Fruit fly (Drosophila melanogaster) whole organism, embryonic: Measurements from ENCODE around the gene CG14401.

Experiments
- Antp ChIP-seq: fragments of 200-800 bp; sonication (Bioruptor generic); optimal IDR thresholded peaks from 3 replicates; lab custom pipeline; 2016; ENCODE audit warnings: missing biosample characterization, missing genetic modification characterization
- Asciz ChIP-seq: fragments of 200-800 bp; sonication (Bioruptor generic); optimal IDR thresholded peaks from 2 replicates; lab custom pipeline; 2017; ENCODE audit warnings: missing biosample characterization, mild to moderate bottlenecking, missing genetic modification characterization, missing genetic modification reagents
- C15 ChIP-seq: fragments of 200-800 bp; sonication (Bioruptor generic); IDR thresholded peaks from 3 replicates; pipeline ENCODE4 v1.3.6; 2022; ENCODE audit warnings: missing biosample characterization, missing genetic modification characterization
- CG11085 ChIP-seq: fragments of 200-800 bp; sonication (Bioruptor generic); IDR thresholded peaks from 2 replicates; pipeline ENCODE4 v1.3.6; 2022; ENCODE audit warnings: missing biosample characterization, missing genetic modification characterization
- CG11695 ChIP-seq: fragments of 200-800 bp; sonication (Bioruptor generic); IDR thresholded peaks from 3 replicates; pipeline ENCODE4 v1.3.6; 2022; ENCODE audit warnings: missing biosample characterization, missing genetic modification characterization
- CG12236 ChIP-seq: fragments of 200-800 bp; sonication (Bioruptor generic); optimal IDR thresholded peaks from 2 replicates; lab custom pipeline; 2016; ENCODE audit warnings: missing biosample characterization, missing genetic modification characterization
- CG14050 ChIP-seq: fragments of 200-800 bp; sonication (Bioruptor generic); IDR thresholded peaks from 3 replicates; pipeline ENCODE4 v1.3.6; 2022; ENCODE audit warnings: missing biosample characterization, missing genetic modification characterization
- CG16863 ChIP-seq: fragments of 200-800 bp; sonication (Bioruptor generic); optimal IDR thresholded peaks from 3 replicates; lab custom pipeline; 2016; ENCODE audit warnings: missing biosample characterization, missing genetic modification characterization
- CG17802 ChIP-seq: fragments of 200-800 bp; sonication (Bioruptor generic); optimal IDR thresholded peaks from 2 replicates; lab custom pipeline; 2018; ENCODE audit warnings: missing biosample characterization, mild to moderate bottlenecking, missing genetic modification characterization, moderate library complexity
- CG17912 ChIP-seq: fragments of 200-800 bp; sonication (Bioruptor generic); optimal IDR thresholded peaks from 2 replicates; lab custom pipeline; 2018; ENCODE audit warnings: missing biosample characterization, mild to moderate bottlenecking, missing genetic modification characterization
- CG2712 ChIP-seq: fragments of 200-800 bp; optimal IDR thresholded peaks from 3 replicates; lab custom pipeline; 2019; ENCODE audit warnings: missing biosample characterization, mild to moderate bottlenecking, missing genetic modification characterization, moderate library complexity
- CG30431 ChIP-seq: fragments of 200-800 bp; sonication (Bioruptor generic); optimal IDR thresholded peaks from 2 replicates; lab custom pipeline; 2017; ENCODE audit warnings: missing biosample characterization, missing genetic modification characterization
- CG8924 ChIP-seq: fragments of 200-800 bp; optimal IDR thresholded peaks from 3 replicates; lab custom pipeline; 2019; ENCODE audit warnings: missing biosample characterization, mild to moderate bottlenecking, missing genetic modification characterization, moderate library complexity
- CkIIα-i1 ChIP-seq: fragments of 200-800 bp; sonication (Bioruptor generic); IDR thresholded peaks from 2 replicates; pipeline ENCODE4 v1.3.6; 2022; ENCODE audit warnings: missing biosample characterization, missing genetic modification characterization
- Doc3 ChIP-seq: fragments of 200-800 bp; sonication (Bioruptor generic); IDR thresholded peaks from 3 replicates; pipeline ENCODE4 v1.3.6; 2022; ENCODE audit warnings: missing biosample characterization, missing genetic modification characterization; ENCODE audit not compliant: partially characterized antibody
- E2f2 ChIP-seq: fragments of 200-800 bp; sonication (Bioruptor generic); IDR thresholded peaks from 2 replicates; pipeline ENCODE4 v1.3.6; 2022; ENCODE audit warnings: missing biosample characterization, missing genetic modification characterization
- H15 ChIP-seq: fragments of 200-800 bp; sonication (Bioruptor generic); IDR thresholded peaks from 3 replicates; pipeline ENCODE4 v1.3.6; 2022; ENCODE audit warnings: missing biosample characterization, missing genetic modification characterization
- Hr3 ChIP-seq: fragments of 200-800 bp; sonication (Bioruptor generic); optimal IDR thresholded peaks from 3 replicates; lab custom pipeline; 2016; ENCODE audit warnings: missing biosample characterization, missing genetic modification characterization
- Hr51 ChIP-seq, 2 experiments: fragments of 200-800 bp; sonication (Bioruptor generic); optimal IDR thresholded peaks; 2 replicates in 1 of 2; 3 replicates in 1 of 2; lab custom pipeline; 2016 to 2018; ENCODE audit warnings: missing biosample characterization in 2 of 2, missing genetic modification characterization in 2 of 2, mild to moderate bottlenecking in 1 of 2, moderate library complexity in 1 of 2
- Hr78 ChIP-seq, 2 experiments: fragments of 200-800 bp in 1 of 2; fragments of >200 bp in 1 of 2; sonication (Bioruptor generic) in 1 of 2; optimal IDR thresholded peaks; 2 replicates each; lab custom pipeline; 2017 to 2019; ENCODE audit warnings: missing biosample characterization in 2 of 2, missing genetic modification characterization in 2 of 2, mild to moderate bottlenecking in 1 of 2, moderate library complexity in 1 of 2
- Hsf ChIP-seq: fragments of 200-800 bp; sonication (Bioruptor generic); optimal IDR thresholded peaks from 3 replicates; lab custom pipeline; 2016; ENCODE audit warnings: missing biosample characterization, missing genetic modification characterization
- Mes4 ChIP-seq: fragments of 200-800 bp; sonication (Bioruptor generic); optimal IDR thresholded peaks from 2 replicates; lab custom pipeline; 2016; ENCODE audit warnings: missing biosample characterization, missing genetic modification characterization
- Six4 ChIP-seq: fragments of 200-800 bp; sonication (Bioruptor generic); optimal IDR thresholded peaks from 2 replicates; lab custom pipeline; 2016; ENCODE audit warnings: missing biosample characterization, missing genetic modification characterization
- Vsx1 ChIP-seq: fragments of 200-800 bp; sonication (Bioruptor generic); optimal IDR thresholded peaks from 2 replicates; lab custom pipeline; 2017; ENCODE audit warnings: missing biosample characterization, mild to moderate bottlenecking, missing genetic modification characterization, missing genetic modification reagents
- az2 ChIP-seq: fragments of 200-800 bp; sonication (Bioruptor generic); optimal IDR thresholded peaks from 3 replicates; lab custom pipeline; 2016; ENCODE audit warnings: missing biosample characterization, missing genetic modification characterization
- bowl ChIP-seq: fragments of 200-800 bp; sonication (Bioruptor generic); IDR thresholded peaks from 2 replicates; pipeline ENCODE4 v1.3.6; 2022; ENCODE audit warnings: missing biosample characterization, missing genetic modification characterization
- cg ChIP-seq: fragments of 200-800 bp; sonication (Bioruptor generic); optimal IDR thresholded peaks from 3 replicates; lab custom pipeline; 2019; ENCODE audit warnings: missing biosample characterization, mild to moderate bottlenecking, missing genetic modification characterization, moderate library complexity
- corto ChIP-seq: fragments of 200-800 bp; sonication (Bioruptor generic); optimal IDR thresholded peaks from 2 replicates; lab custom pipeline; 2016; ENCODE audit warnings: missing biosample characterization, mild to moderate bottlenecking, missing genetic modification characterization, moderate library complexity
- crol ChIP-seq: fragments of 200-800 bp; sonication (Bioruptor generic); IDR thresholded peaks from 2 replicates; pipeline ENCODE4 v1.3.6; 2022; ENCODE audit warnings: missing biosample characterization, missing genetic modification characterization
- dati ChIP-seq: fragments of 200-800 bp; sonication (Bioruptor generic); IDR thresholded peaks from 2 replicates; pipeline ENCODE4 v1.3.6; 2022; ENCODE audit warnings: missing biosample characterization, missing genetic modification characterization
- ems ChIP-seq: fragments of 200-800 bp; sonication (Bioruptor generic); optimal IDR thresholded peaks from 3 replicates; lab custom pipeline; 2016; ENCODE audit warnings: missing biosample characterization, missing genetic modification characterization
- en ChIP-seq: fragments of 200-800 bp; sonication (Bioruptor generic); optimal IDR thresholded peaks from 2 replicates; lab custom pipeline; 2016; ENCODE audit warnings: missing biosample characterization, missing genetic modification characterization
- eve ChIP-seq, 2 experiments: fragments of >200 bp; optimal IDR thresholded peaks; 2 replicates each; lab custom pipeline; 2017; ENCODE audit warnings: missing biosample characterization in 2 of 2, missing genetic modification characterization in 2 of 2
- fu2 ChIP-seq: fragments of 200-800 bp; sonication (Bioruptor generic); optimal IDR thresholded peaks from 2 replicates; lab custom pipeline; 2016; ENCODE audit warnings: missing biosample characterization, missing genetic modification characterization
- gce ChIP-seq: fragments of 200-800 bp; sonication (Bioruptor generic); IDR thresholded peaks from 3 replicates; pipeline ENCODE4 v1.3.6; 2022; ENCODE audit warnings: missing biosample characterization, missing genetic modification characterization
- gcm ChIP-seq: fragments of 200-800 bp; sonication (Bioruptor generic); optimal IDR thresholded peaks from 2 replicates; lab custom pipeline; 2019; ENCODE audit warnings: missing biosample characterization, mild to moderate bottlenecking, missing genetic modification characterization, moderate library complexity
- gfzf ChIP-seq: fragments of 200-800 bp; sonication (Bioruptor generic); optimal IDR thresholded peaks from 2 replicates; lab custom pipeline; 2016; ENCODE audit warnings: missing biosample characterization, mild to moderate bottlenecking, missing genetic modification characterization, moderate library complexity
- jumu ChIP-seq: fragments of 200-800 bp; sonication (Bioruptor generic); optimal IDR thresholded peaks from 3 replicates; lab custom pipeline; 2016; ENCODE audit warnings: missing biosample characterization, missing genetic modification characterization
- klu ChIP-seq: fragments of 200-800 bp; sonication (Bioruptor generic); IDR thresholded peaks from 2 replicates; pipeline ENCODE4 v1.3.6; 2022; ENCODE audit warnings: missing biosample characterization, missing genetic modification characterization
- maf-S ChIP-seq: fragments of 200-800 bp; sonication (Bioruptor generic); optimal IDR thresholded peaks from 2 replicates; lab custom pipeline; 2016; ENCODE audit warnings: missing biosample characterization, missing genetic modification characterization
- nerfin-1 ChIP-seq: fragments of 200-800 bp; sonication (Bioruptor generic); optimal IDR thresholded peaks from 3 replicates; lab custom pipeline; 2019; ENCODE audit warnings: missing biosample characterization, mild to moderate bottlenecking, missing genetic modification characterization, moderate library complexity
- odd ChIP-seq: fragments of 200-800 bp; sonication (Bioruptor generic); optimal IDR thresholded peaks from 2 replicates; lab custom pipeline; 2017; ENCODE audit warnings: missing biosample characterization, mild to moderate bottlenecking, missing genetic modification characterization
- otp ChIP-seq: fragments of 200-800 bp; sonication (Bioruptor generic); IDR thresholded peaks from 3 replicates; pipeline ENCODE4, ENCODE4 v1.3.6; 2022; ENCODE audit warnings: missing biosample characterization, missing genetic modification characterization
- pho ChIP-seq: fragments of 200-800 bp; sonication (Bioruptor generic); optimal IDR thresholded peaks from 2 replicates; lab custom pipeline; 2016; ENCODE audit warnings: missing biosample characterization, missing genetic modification characterization
- seq ChIP-seq: fragments of 200-800 bp; sonication (Bioruptor generic); IDR thresholded peaks from 2 replicates; pipeline ENCODE4 v1.3.6; 2022; ENCODE audit warnings: missing biosample characterization, missing genetic modification characterization
- slbo ChIP-seq: fragments of 200-800 bp; sonication (Bioruptor generic); IDR thresholded peaks from 2 replicates; pipeline ENCODE4 v1.3.6; 2022; ENCODE audit warnings: missing biosample characterization, missing genetic modification characterization
- so ChIP-seq: fragments of 200-800 bp; sonication (Bioruptor generic); IDR thresholded peaks from 3 replicates; pipeline ENCODE4 v1.3.6; 2022; ENCODE audit warnings: missing biosample characterization, missing genetic modification characterization
- stwl ChIP-seq: fragments of 200-800 bp; sonication (Bioruptor generic); optimal IDR thresholded peaks from 3 replicates; lab custom pipeline; 2018; ENCODE audit warnings: missing biosample characterization, mild to moderate bottlenecking, missing genetic modification characterization, moderate library complexity
- trem ChIP-seq: fragments of 200-800 bp; optimal IDR thresholded peaks from 3 replicates; lab custom pipeline; 2019; ENCODE audit warnings: missing biosample characterization, mild to moderate bottlenecking, missing genetic modification characterization, moderate library complexity
- twi ChIP-seq: fragments of 200-800 bp; optimal IDR thresholded peaks from 2 replicates; lab custom pipeline; 2019; ENCODE audit warnings: missing biosample characterization, mild to moderate bottlenecking, missing genetic modification characterization, moderate library complexity
- usp ChIP-seq: fragments of >200 bp; optimal IDR thresholded peaks from 2 replicates; lab custom pipeline; 2017; ENCODE audit warnings: missing biosample characterization, missing genetic modification characterization

Gene CG14401

dm6 chr2L:20864764-20865265, 4.8 kb upstream of the CG14401 start, which contains the start of gene CG9338 (continued):
- TF ChIP-seq en (GFP tag; lab: Kevin White, UChicago) (peak; percentile 71), twi (peak; percentile 46), fu2 (GFP tag; lab: Kevin White, UChicago) (peak; percentile 67), CG17802 (tag; lab: Kevin White, UChicago) (peak; percentile 71), klu (no peak; the same call in 1 of the 2 replicates), Hsf (peak; percentile 71), trem (tag; lab: Kevin White, UChicago) (peak; percentile 92), otp (GFP tag; lab: Robert Waterston, UW) (no peak), E2f2 (GFP tag; lab: Robert Waterston, UW) (peak; percentile 48; the same call in 1 of the 2 replicates), odd (GFP tag; lab: Kevin White, UChicago) (peak; percentile 83), crol (no peak), Hr51 (GFP tag; optimal IDR thresholded peaks at IDR 0.05; lab: Kevin White, UChicago) (peak; percentile 56 to 85), gce (peak; percentile 72; the same call in 2 of the 3 replicates), gfzf (no peak), bowl (peak; percentile 31; the same call in 1 of the 2 replicates), Mes4 (GFP tag; lab: Kevin White, UChicago) (peak; percentile 75), cg (GFP tag; lab: Kevin White, UChicago) (peak; percentile 70), H15 (peak; percentile 93), Six4 (peak; percentile 92), CG11085 (GFP tag; lab: Robert Waterston, UW) (peak; percentile 85), usp (GFP tag; lab: Kevin White, UChicago) (no peak), gcm (GFP tag; lab: Kevin White, UChicago) (peak; percentile 75), CG8924 (tag; lab: Kevin White, UChicago) (no peak), maf-S (peak; percentile 64), slbo (GFP tag; lab: Robert Waterston, UW) (peak; percentile 79), CG12236 (GFP tag; lab: Kevin White, UChicago) (peak; percentile 61), CG11695 (GFP tag; lab: Robert Waterston, UW) (peak; percentile 95), az2 (peak; percentile 78), eve (GFP tag; optimal IDR thresholded peaks at IDR 0.05; lab: Kevin White, UChicago) (peak in 1 of 2 experiments; percentile 97), Hr78 (GFP tag; optimal IDR thresholded peaks at IDR 0.05; lab: Kevin White, UChicago) (peak in 1 of 2 experiments; percentile 57), Hr3 (GFP tag; lab: Kevin White, UChicago) (peak; percentile 73), CkIIα-i1 (GFP tag; lab: Robert Waterston, UW) (no peak), Antp (GFP tag; lab: Kevin White, UChicago) (peak; percentile 82), CG16863 (GFP tag; lab: Kevin White, UChicago) (peak; percentile 77), CG17912 (GFP tag; lab: Kevin White, UChicago) (no peak), jumu (GFP tag; lab: Kevin White, UChicago) (peak; percentile 73), CG2712 (tag; lab: Kevin White, UChicago) (peak; percentile 97), Vsx1 (peak; percentile 63), ems (peak; percentile 86), CG14050 (peak; percentile 60), pho (GFP tag; lab: Kevin White, UChicago) (peak; percentile 82), C15 (peak; percentile 17; the same call in 1 of the 3 replicates), nerfin-1 (peak; percentile 91), seq (GFP tag; lab: Robert Waterston, UW) (peak; percentile 66; the same call in 1 of the 2 replicates), CG30431 (GFP tag; lab: Kevin White, UChicago) (peak; percentile 51), Asciz (peak; percentile 91), Doc3 (GFP tag; lab: Robert Waterston, UW) (no peak), corto (GFP tag; lab: Kevin White, UChicago) (peak; percentile 76), dati (GFP tag; lab: Robert Waterston, UW) (peak; percentile 34; the same call in 1 of the 2 replicates), so (peak; percentile 84), stwl (tag; lab: Kevin White, UChicago) (no peak)
